Fruit fly (Drosophila melanogaster) whole organism, wandering third instar larva: ENCODE results near the gene Cyfip.

ENCODE experiments used
- CrebA ChIP-seq: fragments of 200-800 bp; sonication (Bioruptor generic); optimal IDR thresholded peaks from 2 replicates; lab custom pipeline; 2016; ENCODE audit warnings: missing biosample characterization, mild to moderate bottlenecking, missing genetic modification characterization, borderline replicate concordance
- GATAd ChIP-seq: sonication (Bioruptor generic); optimal IDR thresholded peaks from 2 replicates; lab custom pipeline; 2016; ENCODE audit warnings: missing biosample characterization, missing genetic modification characterization
- Hnf4 ChIP-seq: fragments of 200-800 bp; sonication (Bioruptor generic); optimal IDR thresholded peaks from 2 replicates; lab custom pipeline; 2016; ENCODE audit warnings: missing biosample characterization, mild to moderate bottlenecking, missing genetic modification characterization

DNA sequence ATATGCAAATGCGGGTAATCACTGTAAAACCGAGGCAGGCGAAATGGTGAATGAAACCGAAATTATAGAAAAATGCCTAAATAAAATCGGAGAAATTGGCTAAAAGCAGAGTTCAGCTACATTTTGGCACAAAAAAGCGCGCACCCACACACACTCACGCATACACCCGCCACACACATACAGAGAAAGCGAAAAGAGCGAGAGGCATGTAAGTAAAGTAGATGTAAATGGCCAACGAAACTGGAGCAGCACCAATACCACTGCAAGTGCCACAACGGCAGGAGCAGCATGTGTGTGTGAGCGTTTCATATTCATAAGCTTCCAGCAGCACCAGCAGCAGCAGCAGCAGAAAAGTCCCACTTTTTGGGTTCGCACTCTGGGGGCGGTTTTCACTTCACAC lies 42.4 kb downstream of the Cyfip start:
- no peak for TF ChIP-seq CrebA
- no peak for TF ChIP-seq Hnf4 (GFP tag; lab: Kevin White, UChicago)
- no peak for TF ChIP-seq GATAd (GFP tag; lab: Kevin White, UChicago)
